Fruit fly (Drosophila melanogaster): ENCODE results near the gene Cpr76Bd.

Cpr76Bd gene

DNA sequence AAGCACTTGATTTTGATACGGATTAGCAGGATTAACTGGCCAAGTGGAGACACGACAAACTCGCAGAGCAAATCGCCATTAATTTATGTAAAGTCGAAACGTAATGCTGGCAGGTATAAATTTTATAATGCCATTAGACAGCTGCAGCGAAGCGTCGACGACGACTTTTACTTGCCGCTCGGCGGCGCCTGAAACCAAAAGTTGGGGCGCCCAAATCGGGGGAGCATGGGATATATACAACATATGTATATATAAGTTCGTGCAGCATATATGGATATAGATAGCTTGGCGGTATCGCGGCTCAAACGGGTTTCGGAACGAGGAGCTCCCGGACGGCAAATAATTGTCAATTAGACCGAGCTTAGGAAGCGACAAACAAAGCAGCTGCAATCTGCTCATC is 11.9 kb upstream of the Cpr76Bd start, which contains the start of gene Cpr76Bc:
Gene Cpr76Bc (plus strand): TSS at position 301 of the 400 bp plus-strand sequence.
- TF ChIP-seq CG17801 (GFP tag; optimal IDR thresholded peaks at IDR 0.05; ENCODE audit: partially characterized antibody): no peak

DNA sequence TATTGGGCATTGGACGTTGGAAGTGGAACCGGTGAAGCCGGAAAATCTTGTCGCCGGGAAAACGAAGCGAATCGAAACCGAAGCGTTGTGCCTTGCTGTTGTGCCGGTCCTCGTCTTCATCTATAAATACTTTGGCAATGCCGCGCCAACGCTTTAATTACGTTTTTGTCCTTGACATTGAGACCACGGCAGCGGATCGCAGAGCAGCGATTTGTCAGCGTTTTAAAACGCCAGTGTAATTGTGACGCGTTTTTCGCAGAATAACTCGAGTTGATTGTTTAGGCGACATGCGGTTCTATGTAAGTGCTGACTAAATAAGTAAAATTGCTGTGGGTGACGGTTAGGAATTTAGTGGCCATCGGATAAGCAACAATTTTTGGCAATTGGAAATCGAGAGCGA is 11.4 kb upstream of the Cpr76Bd start:
- no peak for TF ChIP-seq CG17801 (GFP tag; optimal IDR thresholded peaks at IDR 0.05; ENCODE audit: partially characterized antibody)

DNA sequence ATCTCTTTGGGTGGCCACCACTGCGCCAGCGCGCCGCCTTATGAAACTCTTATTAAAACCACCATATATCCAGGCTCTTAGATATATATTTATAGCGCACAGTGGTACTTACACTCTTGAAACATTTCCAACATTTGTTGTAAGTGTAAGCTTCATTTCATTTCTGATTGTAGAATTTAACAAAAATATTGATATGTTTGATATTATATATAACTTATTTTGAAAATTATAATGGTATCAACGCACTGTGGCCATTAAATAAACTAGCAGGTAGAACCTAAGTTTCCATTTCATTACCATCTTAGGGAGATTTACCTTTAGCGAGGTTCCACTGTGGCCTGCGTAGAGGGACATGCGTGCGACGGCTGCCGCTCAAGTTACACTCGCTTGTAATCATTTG is 7.9 kb upstream of the Cpr76Bd start:
- no peak for TF ChIP-seq CG17801 (GFP tag; optimal IDR thresholded peaks at IDR 0.05; ENCODE audit: partially characterized antibody)

DNA sequence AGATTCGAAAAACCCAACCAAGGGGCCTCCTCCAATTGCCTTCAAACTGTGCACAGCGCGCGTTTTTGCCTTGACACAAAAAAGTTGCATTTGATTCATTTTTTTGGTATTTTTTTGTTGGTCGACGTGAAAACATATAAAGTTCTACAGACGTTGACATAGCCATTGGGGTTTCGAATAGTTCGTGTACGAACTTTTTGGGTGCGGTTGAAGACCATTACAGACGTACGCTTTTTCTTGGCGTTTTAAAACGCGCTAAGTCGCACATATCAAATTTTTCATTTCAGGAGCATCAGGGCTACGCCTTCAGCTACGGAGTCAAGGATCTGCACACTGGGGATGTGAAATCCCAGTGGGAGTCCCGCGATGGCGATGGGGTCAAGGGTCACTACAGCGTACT is 6.8 kb upstream of the Cpr76Bd start:
- TF ChIP-seq CG17801 (GFP tag; optimal IDR thresholded peaks at IDR 0.05; ENCODE audit: partially characterized antibody): no peak

DNA sequence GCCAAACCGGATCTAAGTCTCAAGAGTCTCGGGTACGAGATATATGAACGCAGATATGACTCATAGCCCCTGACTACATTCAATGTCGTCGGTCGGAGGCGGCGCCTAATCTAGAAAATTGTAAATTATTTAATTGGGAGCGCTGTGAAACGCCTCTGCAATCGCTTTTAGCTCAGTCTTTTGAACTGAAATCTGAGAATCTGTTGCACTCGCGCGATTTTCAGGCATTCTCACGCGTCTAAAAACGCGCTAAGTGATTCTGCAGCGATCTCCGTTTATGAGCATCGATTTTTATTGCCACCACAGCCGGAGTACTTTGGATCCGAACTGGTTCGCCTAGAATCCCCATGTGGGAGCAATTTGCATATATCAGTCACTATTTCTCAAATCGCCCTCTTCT is 4.0 kb upstream of the Cpr76Bd start:
- no peak for TF ChIP-seq CG17801 (GFP tag; optimal IDR thresholded peaks at IDR 0.05; ENCODE audit: partially characterized antibody)

DNA sequence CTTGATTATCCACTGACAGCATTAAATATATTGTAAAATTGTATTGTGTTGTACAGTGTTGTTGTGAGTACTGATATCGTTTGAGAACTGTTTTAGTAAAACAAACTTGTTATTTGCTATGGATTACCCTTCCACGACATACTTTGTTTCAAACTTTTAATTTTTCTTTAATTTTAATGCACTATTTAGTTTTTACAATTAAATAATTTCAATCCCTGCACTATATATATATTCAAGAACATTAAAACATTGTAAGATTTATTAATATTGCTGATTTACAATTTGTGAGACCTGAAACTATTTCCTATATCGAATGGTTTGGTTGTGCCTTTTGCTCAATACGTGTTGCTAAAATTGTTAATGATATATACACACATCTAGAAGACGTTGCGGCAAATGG is 11.6 kb downstream of the Cpr76Bd start, which contains the start of the genes CG46434 and Dred:
Gene CG46434 (minus strand): TSS at position 101 of the 400 bp plus-strand sequence.
Gene Dred (minus strand): TSS at position 101 of the 400 bp plus-strand sequence.
- TF ChIP-seq CG17801 (GFP tag; optimal IDR thresholded peaks at IDR 0.05; ENCODE audit: partially characterized antibody): no peak

DNA sequence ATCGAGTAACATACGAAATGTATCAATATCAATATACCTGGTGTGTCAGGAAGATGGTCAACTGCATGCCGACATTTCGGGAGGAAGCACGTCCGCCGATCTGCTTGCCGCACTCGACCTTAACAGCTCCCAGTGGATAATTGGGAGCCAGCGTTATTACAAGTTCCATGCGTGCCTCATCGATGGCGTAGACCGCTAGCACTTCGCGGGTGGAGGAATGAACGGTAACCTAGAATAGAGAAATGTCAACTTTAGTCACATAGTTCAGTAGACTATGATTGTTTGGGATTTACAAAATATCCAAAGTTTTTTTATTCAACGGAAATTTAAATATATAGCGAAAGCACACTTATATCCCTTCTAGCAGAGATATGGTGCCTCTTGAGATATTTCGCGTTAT is 12.3 kb downstream of the Cpr76Bd start, which contains the start of the genes CG46435 and Rcd7:
Gene CG46435 (plus strand): TSS at position 301 of the 400 bp plus-strand sequence.
Gene Rcd7 (plus strand): TSS at position 301 of the 400 bp plus-strand sequence.
- no peak for TF ChIP-seq CG17801 (GFP tag; optimal IDR thresholded peaks at IDR 0.05; ENCODE audit: partially characterized antibody)

DNA sequence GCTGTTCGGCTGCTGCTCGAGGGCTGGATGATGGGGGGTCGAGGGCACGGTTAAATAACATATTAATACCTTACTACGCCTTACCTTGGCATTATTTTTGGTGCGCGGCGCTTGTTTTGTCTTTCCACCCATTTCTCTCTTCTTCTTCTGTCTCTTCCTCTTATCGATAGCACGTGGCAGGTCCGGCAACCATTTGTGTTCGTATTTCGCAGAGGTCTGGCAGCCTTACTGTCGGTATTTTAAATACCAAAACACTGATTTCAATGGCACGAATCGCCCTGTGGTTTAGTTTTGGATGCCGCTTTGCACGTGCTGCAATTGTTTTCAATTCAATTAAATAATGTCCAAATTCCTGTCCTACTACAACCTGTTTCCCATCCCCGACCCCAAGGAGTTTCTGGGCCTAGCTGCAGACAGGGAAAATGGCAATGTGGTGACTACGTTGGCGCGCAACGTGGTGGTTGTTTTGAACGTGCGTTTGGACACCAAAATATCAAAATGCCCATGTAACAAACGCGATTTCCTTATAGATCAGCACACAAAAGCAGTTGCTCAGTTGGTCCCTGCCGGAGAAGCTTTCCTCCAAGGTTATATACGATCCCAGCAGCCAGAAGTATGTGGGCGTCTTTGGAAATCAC is 19.7 kb downstream of the Cpr76Bd start, which contains the start of the genes Ltn1 and CG9300:
Gene Ltn1 (minus strand): TSS at position 155 of the 638 bp plus-strand sequence.
Gene CG9300 (plus strand): TSS at position 285 of the 638 bp plus-strand sequence.
- TF ChIP-seq CG17801 (GFP tag; optimal IDR thresholded peaks at IDR 0.05; ENCODE audit: partially characterized antibody): peak; percentile 27

DNA sequence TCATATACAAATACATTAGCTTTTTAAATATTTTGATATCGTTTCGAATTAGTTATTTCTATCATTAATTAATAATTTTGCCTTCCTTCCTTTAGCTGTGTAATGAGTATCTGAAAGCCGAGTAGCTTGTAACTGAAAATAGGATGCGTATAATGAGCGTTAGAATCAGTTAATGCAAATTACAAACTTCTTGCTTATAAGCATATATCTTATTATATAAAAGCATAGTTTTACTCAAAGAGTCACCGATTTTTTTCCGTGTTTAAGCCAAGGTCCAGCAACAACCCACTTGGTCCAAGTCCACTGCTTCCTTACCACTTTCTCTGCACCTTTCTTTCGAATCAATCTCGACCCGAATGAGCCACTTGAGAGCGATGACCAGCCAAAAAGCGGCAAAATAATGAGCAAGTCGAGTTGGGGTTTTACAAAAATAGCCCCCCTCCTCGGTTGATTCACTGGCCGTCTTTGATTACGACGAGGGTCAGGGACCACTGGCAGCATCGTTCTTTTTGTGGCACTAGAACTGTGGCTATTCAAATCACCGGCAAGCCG is 23.4 kb downstream of the Cpr76Bd start:
- TF ChIP-seq CG17801 (GFP tag; optimal IDR thresholded peaks at IDR 0.05; ENCODE audit: partially characterized antibody): no peak

DNA sequence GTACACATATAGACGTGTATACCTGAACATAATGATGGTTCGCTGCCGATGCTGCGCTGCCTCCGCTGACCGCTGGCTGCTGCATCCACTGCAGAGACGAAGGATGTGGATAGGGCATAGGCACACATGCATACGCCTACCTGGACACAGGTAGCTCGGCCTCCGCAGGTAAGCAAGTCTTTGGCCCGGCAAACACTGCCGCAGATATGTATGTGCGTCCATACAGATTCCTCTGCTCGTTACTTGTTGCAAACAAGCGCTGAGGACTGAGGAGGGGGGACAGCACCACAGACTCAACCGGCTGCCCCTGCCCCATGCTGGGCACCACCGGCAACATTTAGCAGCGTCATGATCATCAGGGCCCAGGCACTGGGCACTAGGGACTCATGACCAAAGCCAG is 24.2 kb downstream of the Cpr76Bd start:
- TF ChIP-seq CG17801 (GFP tag; optimal IDR thresholded peaks at IDR 0.05; ENCODE audit: partially characterized antibody): no peak

DNA sequence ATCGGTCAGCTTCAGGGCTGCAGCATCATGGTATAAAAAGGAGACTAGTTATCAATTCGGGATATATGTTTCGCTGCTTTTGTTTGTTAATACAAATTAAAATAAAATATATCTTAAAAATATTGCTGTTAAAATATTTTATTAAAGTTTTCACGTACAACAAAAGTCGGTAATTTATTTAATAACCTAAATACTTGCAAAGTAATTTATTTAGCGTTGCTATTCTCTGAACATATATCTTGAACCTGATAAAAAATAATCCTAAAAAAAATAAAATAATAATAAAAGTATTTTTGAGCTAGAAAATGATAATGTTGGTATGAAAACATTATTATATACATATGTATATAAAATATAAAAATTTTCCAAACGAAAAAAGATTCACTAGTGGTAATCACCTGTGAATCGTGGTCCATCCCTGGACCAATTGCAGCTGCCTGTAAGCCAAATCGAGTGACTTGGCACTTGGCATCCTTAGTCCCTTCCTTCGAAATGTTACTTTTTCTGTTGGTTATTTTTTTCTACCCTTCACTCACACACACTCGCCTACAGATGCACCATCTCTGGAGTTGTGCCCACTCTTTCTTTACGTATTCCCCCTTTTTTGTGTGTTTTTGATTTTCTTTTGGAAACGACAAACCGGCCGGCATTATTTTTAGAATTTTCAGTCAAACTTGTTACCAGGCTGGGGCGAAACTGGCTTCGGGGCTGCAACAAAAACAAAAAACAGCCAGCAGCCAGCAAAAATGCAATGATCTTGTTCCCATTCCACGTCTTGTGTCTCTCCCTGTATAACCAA is 24.9 kb downstream of the Cpr76Bd start:
- TF ChIP-seq CG17801 (GFP tag; optimal IDR thresholded peaks at IDR 0.05; ENCODE audit: partially characterized antibody): no peak

DNA sequence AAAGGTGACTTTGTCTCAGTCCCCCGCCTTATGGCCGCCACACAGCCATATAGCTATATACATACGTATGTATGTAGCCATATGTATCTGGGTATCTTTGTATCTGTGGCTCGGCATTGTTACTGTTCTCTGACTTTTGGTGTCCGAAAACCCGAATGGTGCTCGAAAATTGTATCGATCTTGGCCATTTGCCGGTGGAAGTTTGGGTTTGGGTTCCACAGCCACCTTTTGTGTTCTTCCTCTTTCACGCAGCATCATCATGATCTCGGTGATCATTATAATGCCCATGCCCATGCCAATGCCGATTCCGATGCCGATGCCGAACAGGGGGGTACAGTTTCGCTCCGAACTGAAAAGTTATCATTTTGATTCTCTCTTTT is 25.4 kb downstream of the Cpr76Bd start:
- TF ChIP-seq CG17801 (GFP tag; optimal IDR thresholded peaks at IDR 0.05; ENCODE audit: partially characterized antibody): no peak

DNA sequence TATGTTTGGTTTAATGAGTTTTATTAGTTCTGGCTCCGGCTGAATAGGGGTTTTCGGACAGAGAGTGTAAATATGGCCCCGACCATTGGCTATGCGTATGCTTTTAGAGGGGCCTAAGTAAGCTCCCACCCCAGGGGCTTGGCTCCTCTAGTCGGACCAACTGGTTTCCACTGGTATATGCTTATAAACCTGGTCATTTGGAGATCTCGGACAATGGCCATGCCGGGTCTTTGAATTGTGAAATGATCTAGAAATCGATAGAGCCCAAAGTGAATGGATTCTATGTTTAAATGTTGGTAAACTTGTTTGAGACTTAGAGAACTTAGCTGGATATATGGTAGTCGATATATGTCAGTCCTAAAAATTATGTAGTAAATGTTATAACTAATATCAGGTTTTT is 26.1 kb downstream of the Cpr76Bd start:
- TF ChIP-seq CG17801 (GFP tag; optimal IDR thresholded peaks at IDR 0.05; ENCODE audit: partially characterized antibody): no peak

DNA sequence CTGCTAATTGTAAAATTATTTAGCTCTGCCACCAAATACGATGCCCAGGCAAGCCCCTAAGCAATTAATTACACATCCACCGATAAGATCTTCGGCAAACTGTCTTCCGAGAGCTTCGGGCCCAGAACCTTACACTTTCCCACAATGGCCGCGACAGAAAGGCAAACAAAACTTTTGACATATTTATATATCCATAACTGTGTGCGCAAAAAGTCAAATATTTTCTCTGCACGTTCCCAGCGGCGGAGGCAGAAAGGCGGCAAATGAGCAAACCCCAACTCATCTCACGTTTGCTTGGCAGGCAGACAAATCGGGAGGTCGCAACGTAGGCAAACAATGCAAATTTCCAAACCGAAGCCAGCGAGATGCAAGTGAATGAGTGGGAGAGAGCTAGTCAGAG is 26.6 kb downstream of the Cpr76Bd start:
- TF ChIP-seq CG17801 (GFP tag; optimal IDR thresholded peaks at IDR 0.05; ENCODE audit: partially characterized antibody): no peak

DNA sequence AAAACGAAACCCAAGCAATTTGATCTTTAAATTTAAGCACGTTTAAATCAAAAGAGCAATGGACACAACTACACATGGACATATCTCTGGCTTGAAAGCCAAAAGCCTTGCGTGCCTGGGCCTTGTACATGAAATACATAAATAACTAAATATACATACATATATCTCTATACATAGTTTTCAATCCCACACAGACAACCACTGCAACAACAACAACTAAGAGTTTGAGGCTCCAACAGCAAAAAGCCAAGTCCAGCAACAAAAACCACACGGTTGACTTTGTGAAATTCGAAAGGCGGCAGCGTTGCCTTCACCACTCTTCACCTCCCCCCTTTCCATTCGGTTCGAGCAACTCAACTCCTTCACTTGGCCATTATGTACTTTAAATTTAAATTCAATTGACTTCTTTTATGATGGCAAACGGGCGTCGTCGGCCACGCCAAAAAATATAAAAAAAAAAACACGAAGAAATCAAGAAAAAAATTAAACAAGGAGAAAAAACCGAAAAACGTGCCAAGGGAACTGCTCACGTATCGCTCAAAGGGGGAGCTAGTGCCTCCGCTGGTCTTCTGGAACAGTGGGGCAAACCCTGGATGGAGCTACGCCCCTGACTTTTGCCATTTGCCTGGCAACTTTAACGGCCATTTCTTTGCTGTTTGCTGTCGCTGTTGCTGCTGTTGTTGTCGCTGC is 27.6 kb downstream of the Cpr76Bd start:
- no peak for TF ChIP-seq CG17801 (GFP tag; optimal IDR thresholded peaks at IDR 0.05; ENCODE audit: partially characterized antibody)
